Fruit fly (Drosophila melanogaster): ENCODE measurements around the gene CG6178.

- TF ChIP-seq CTCF (optimal IDR thresholded peaks at IDR 0.05) (no peak), CG8478 (optimal IDR thresholded peaks at IDR 0.05) (no peak)
Measured at dm6 chr3R:24202723-24203122, 50.6 kb downstream of the CG6178 start.

Data from S2 (cell line).